Worm (Caenorhabditis elegans): ENCODE measurements around the gene B0228.1.
A peak's percentile ranks its signal among the peaks of the same experiment; 100 is the strongest.

B0228.1 gene

ce11 chrII:7718491-7718890, 36.7 kb upstream of the B0228.1 start, which contains the start of gene cpna-5:
cpna-5 (minus strand) TSS chrII:7718591.
- TF ChIP-seq mab-9 (GFP tag; IDR thresholded peaks at IDR 0.05) = no peak
- no peak for TF ChIP-seq sox-4 (tag; optimal IDR thresholded peaks at IDR 0.05)
- no peak for TF ChIP-seq dsc-1 (tag; optimal IDR thresholded peaks at IDR 0.05)
- TF ChIP-seq sptf-1 (tag; optimal IDR thresholded peaks at IDR 0.05) = no peak
- no peak for TF ChIP-seq irx-1 (tag; optimal IDR thresholded peaks at IDR 0.05)
- TF ChIP-seq lin-39 (tag; optimal IDR thresholded peaks at IDR 0.05) = no peak
- no peak for TF ChIP-seq hlh-4 (tag; optimal IDR thresholded peaks at IDR 0.05)
- no peak for TF ChIP-seq lsy-2 (tag; optimal IDR thresholded peaks at IDR 0.05)
- no peak for TF ChIP-seq tlp-1 (tag; optimal IDR thresholded peaks at IDR 0.05)
- no peak for TF ChIP-seq aly-2 (tag; optimal IDR thresholded peaks at IDR 0.05)
- no peak for TF ChIP-seq ceh-90 (tag; optimal IDR thresholded peaks at IDR 0.05)
- no peak for TF ChIP-seq pax-3 (tag; optimal IDR thresholded peaks at IDR 0.05)
- TF ChIP-seq pqm-1 (tag; optimal IDR thresholded peaks at IDR 0.05) = no peak
- TF ChIP-seq unc-98 (GFP tag; IDR thresholded peaks at IDR 0.05) = no peak
- TF ChIP-seq C34B4.2 (tag; optimal IDR thresholded peaks at IDR 0.05) = no peak
- TF ChIP-seq nhr-85 (tag) = no peak
- no peak for TF ChIP-seq nhr-90 (tag; optimal IDR thresholded peaks at IDR 0.05; ENCODE audit: poor library complexity)
- no peak for TF ChIP-seq nhr-76 (tag; optimal IDR thresholded peaks at IDR 0.05)
- no peak for TF ChIP-seq snpc-4 (tag; optimal IDR thresholded peaks at IDR 0.05)

ce11 chrII:7719039-7719438, 36.1 kb upstream of the B0228.1 start:
- TF ChIP-seq nhr-71 (tag; optimal IDR thresholded peaks at IDR 0.05) (peak; percentile 2), tbx-2 (tag; optimal IDR thresholded peaks at IDR 0.05) (no peak), elt-2 (tag; optimal IDR thresholded peaks at IDR 0.05) (no peak), fkh-10 (GFP tag; optimal IDR thresholded peaks at IDR 0.05) (peak; percentile 78), lin-14 (GFP tag; optimal IDR thresholded peaks at IDR 0.05) (peak; percentile 68), efl-1 (optimal IDR thresholded peaks at IDR 0.05) (no peak), efl-1 (GFP tag; optimal IDR thresholded peaks at IDR 0.05 in 1 of 2) (peak in 1 of 2 experiments; percentile 39)

- no peak for TF ChIP-seq ama-1 (optimal IDR thresholded peaks at IDR 0.05)
- peak; percentile 4 for TF ChIP-seq snu-23 (GFP tag; optimal IDR thresholded peaks at IDR 0.05)
- peak; percentile 26 for TF ChIP-seq lin-14 (GFP tag; optimal IDR thresholded peaks at IDR 0.05)
- TF ChIP-seq C34B4.2 (tag; optimal IDR thresholded peaks at IDR 0.05) = no peak
- TF ChIP-seq nhr-71 (tag; optimal IDR thresholded peaks at IDR 0.05) = peak; percentile 13
Observed at ce11 chrII:7720479-7720878, 34.7 kb upstream of the B0228.1 start.

ce11 chrII:7722784-7723183, 32.4 kb upstream of the B0228.1 start:
- TF ChIP-seq ceh-8 (GFP tag; optimal IDR thresholded peaks at IDR 0.05) (no peak), snu-23 (GFP tag; optimal IDR thresholded peaks at IDR 0.05) (peak; percentile 13), blmp-1 (tag; optimal IDR thresholded peaks at IDR 0.05) (no peak), pqm-1 (tag; optimal IDR thresholded peaks at IDR 0.05) (no peak), irx-1 (tag; optimal IDR thresholded peaks at IDR 0.05) (no peak), grh-1 (GFP tag; IDR thresholded peaks at IDR 0.05) (no peak), unc-130 (tag; optimal IDR thresholded peaks at IDR 0.05) (peak; percentile 23), nhr-71 (tag; optimal IDR thresholded peaks at IDR 0.05) (peak; percentile 46), fkh-8 (tag; optimal IDR thresholded peaks at IDR 0.05) (no peak), fkh-10 (GFP tag; optimal IDR thresholded peaks at IDR 0.05) (no peak), nhr-28 (tag; optimal IDR thresholded peaks at IDR 0.05) (no peak), lin-14 (GFP tag; optimal IDR thresholded peaks at IDR 0.05) (peak; percentile 69), ceh-88 (GFP tag; IDR thresholded peaks at IDR 0.05) (no peak), sup-37 (GFP tag; optimal IDR thresholded peaks at IDR 0.05) (no peak), unc-30 (tag; optimal IDR thresholded peaks at IDR 0.05) (no peak), nhr-47 (tag; optimal IDR thresholded peaks at IDR 0.05) (no peak), sox-4 (tag; optimal IDR thresholded peaks at IDR 0.05) (no peak), rnt-1 (tag; optimal IDR thresholded peaks at IDR 0.05) (peak; percentile 53), lsy-2 (tag; optimal IDR thresholded peaks at IDR 0.05) (peak in 1 of 2 experiments; percentile 28)
